Worm (Caenorhabditis elegans) whole organism, L1 larva: ENCODE measurements around the gene Y39G8B.10.
A peak's percentile ranks its signal among the peaks of the same experiment; 100 is the strongest.

Source experiments
- C16A3.4 ChIP-seq: fragments of 150-350 bp; optimal IDR thresholded peaks from 2 replicates; lab custom pipeline; 2014; ENCODE audit warnings: missing biosample characterization, missing genetic modification characterization
- Y116A8C.19 ChIP-seq: sonication (generic microtip); optimal IDR thresholded peaks from 2 replicates; lab custom pipeline; 2016; ENCODE audit warnings: missing compliant biosample characterization, missing genetic modification characterization, borderline replicate concordance
- aha-1 ChIP-seq: fragments of 150-350 bp; optimal IDR thresholded peaks from 2 replicates; lab custom pipeline; 2014; ENCODE audit warnings: missing biosample characterization, missing genetic modification characterization
- alr-1 ChIP-seq: fragments of 200-800 bp; sonication (Bioruptor generic); optimal IDR thresholded peaks from 2 replicates; lab custom pipeline; 2018; ENCODE audit warnings: borderline replicate concordance, mild to moderate bottlenecking, missing genetic modification characterization, missing compliant biosample characterization
- ceh-63 ChIP-seq: fragments of 200-800 bp; sonication (Bioruptor generic); optimal IDR thresholded peaks from 2 replicates; lab custom pipeline; 2018; ENCODE audit warnings: mild to moderate bottlenecking, missing genetic modification characterization, missing compliant biosample characterization
- ceh-8 ChIP-seq: fragments of 200-800 bp; sonication (Bioruptor generic); optimal IDR thresholded peaks from 2 replicates; lab custom pipeline; 2018; ENCODE audit warnings: mild to moderate bottlenecking, missing genetic modification characterization, moderate library complexity, missing compliant biosample characterization
- ceh-90 ChIP-seq: sonication (generic microtip); optimal IDR thresholded peaks from 2 replicates; lab custom pipeline; 2016; ENCODE audit warnings: missing genetic modification characterization, missing compliant biosample characterization
- ces-1 ChIP-seq: fragments of 150-350 bp; optimal IDR thresholded peaks from 2 replicates; lab custom pipeline; 2014; ENCODE audit warnings: missing biosample characterization, missing genetic modification reagents, missing genetic modification characterization
- dsc-1 ChIP-seq: sonication (generic microtip); optimal IDR thresholded peaks from 2 replicates; lab custom pipeline; 2016; ENCODE audit warnings: mild to moderate bottlenecking, missing genetic modification characterization, missing compliant biosample characterization
- efl-1 ChIP-seq, 4 experiments: fragments of 150-350 bp; optimal IDR thresholded peaks in 3 of 4; peaks in 1 of 4; 1 replicate in 1 of 4; 2 replicates in 3 of 4; lab custom pipeline; 2014; ENCODE audit warnings: missing biosample characterization in 2 of 4, missing genetic modification characterization in 2 of 4, missing genetic modification reagents in 2 of 4
- efl-3 ChIP-seq: fragments of 200-800 bp; sonication (Bioruptor generic); optimal IDR thresholded peaks from 2 replicates; lab custom pipeline; 2018; ENCODE audit warnings: mild to moderate bottlenecking, missing genetic modification characterization, missing compliant biosample characterization
- egl-13 ChIP-seq: sonication (generic microtip); optimal IDR thresholded peaks from 2 replicates; lab custom pipeline; 2016; ENCODE audit warnings: missing genotype, missing genetic modification reagents, missing genetic modification characterization, missing compliant biosample characterization
- ets-5 ChIP-seq: fragments of 200-800 bp; sonication (Bioruptor generic); IDR thresholded peaks from 2 replicates; pipeline ENCODE4 v1.3.6; 2022; ENCODE audit warnings: missing genetic modification characterization, missing compliant biosample characterization
- fkh-4 ChIP-seq: sonication (generic microtip); optimal IDR thresholded peaks from 2 replicates; lab custom pipeline; 2016; ENCODE audit warnings: missing compliant biosample characterization, missing genetic modification characterization, borderline replicate concordance
- fos-1 ChIP-seq: fragments of 150-350 bp; optimal IDR thresholded peaks from 2 replicates; lab custom pipeline; 2014; ENCODE audit warnings: missing biosample characterization, missing genetic modification characterization
- grh-1 ChIP-seq: fragments of 200-800 bp; sonication (Bioruptor generic); IDR thresholded peaks from 2 replicates; pipeline ENCODE4 v1.3.6; 2022; ENCODE audit warnings: missing genetic modification reagents, missing genetic modification characterization, missing compliant biosample characterization
- hlh-17 ChIP-seq: fragments of 200-800 bp; sonication (Bioruptor generic); optimal IDR thresholded peaks from 2 replicates; lab custom pipeline; 2018; ENCODE audit warnings: missing genetic modification characterization, mild to moderate bottlenecking, missing compliant biosample characterization, moderate library complexity, borderline replicate concordance
- isw-1 ChIP-seq: fragments of 200-800 bp; sonication (Bioruptor generic); IDR thresholded peaks from 2 replicates; pipeline ENCODE4 v1.3.6; 2022; ENCODE audit warnings: missing genetic modification characterization, missing compliant biosample characterization
- lin-14 ChIP-seq: fragments of 200-800 bp; sonication (Bioruptor generic); optimal IDR thresholded peaks from 2 replicates; lab custom pipeline; 2018; ENCODE audit warnings: mild to moderate bottlenecking, missing genetic modification characterization, moderate library complexity, missing compliant biosample characterization
- lin-15B ChIP-seq: fragments of 150-350 bp; sonication (generic microtip); optimal IDR thresholded peaks from 3 replicates; lab custom pipeline; 2014; ENCODE audit warnings: missing biosample characterization, missing genetic modification characterization
- lin-35 ChIP-seq, 2 experiments: fragments of 150-350 bp; optimal IDR thresholded peaks; 2 replicates each; lab custom pipeline; 2014; ENCODE audit warnings: missing biosample characterization in 2 of 2, missing genetic modification characterization in 2 of 2, missing genetic modification reagents in 2 of 2
- lsy-2 ChIP-seq, 2 experiments: fragments of 150-350 bp; optimal IDR thresholded peaks; 2 replicates each; lab custom pipeline; 2014; ENCODE audit warnings: missing biosample characterization in 2 of 2, missing genetic modification characterization in 2 of 2
- mab-9 ChIP-seq: fragments of 200-800 bp; sonication (Bioruptor generic); IDR thresholded peaks from 2 replicates; pipeline ENCODE4 v1.3.6; 2022; ENCODE audit warnings: missing genetic modification reagents, missing genetic modification characterization, missing compliant biosample characterization
- mdl-1 ChIP-seq, 2 experiments: fragments of 150-350 bp; optimal IDR thresholded peaks; 2 replicates each; lab custom pipeline; 2014 to 2017; ENCODE audit warnings: missing biosample characterization in 2 of 2, missing genetic modification characterization in 2 of 2, inconsistent platforms in 1 of 2
- mef-2 ChIP-seq: fragments of 150-350 bp; optimal IDR thresholded peaks from 2 replicates; lab custom pipeline; 2014; ENCODE audit warnings: missing biosample characterization, missing genetic modification characterization
- mep-1 ChIP-seq: fragments of 150-350 bp; optimal IDR thresholded peaks from 2 replicates; lab custom pipeline; 2014; ENCODE audit warnings: missing biosample characterization, missing genetic modification characterization
- nhr-11 ChIP-seq: fragments of 150-350 bp; optimal IDR thresholded peaks from 2 replicates; lab custom pipeline; 2014; ENCODE audit warnings: missing biosample characterization, missing genetic modification characterization
- nhr-12 ChIP-seq: sonication (generic microtip); optimal IDR thresholded peaks from 2 replicates; lab custom pipeline; 2017; ENCODE audit warnings: missing biosample characterization, missing genetic modification characterization
- nhr-19 ChIP-seq: fragments of 200-800 bp; sonication (Bioruptor generic); conservative IDR thresholded peaks from 2 replicates; pipeline ENCODE4 v1.3.6; 2022; ENCODE audit warnings: missing genetic modification characterization, missing compliant biosample characterization
- nhr-237 ChIP-seq: fragments of 150-350 bp; optimal IDR thresholded peaks from 2 replicates; lab custom pipeline; 2014; ENCODE audit warnings: missing biosample characterization, missing genetic modification characterization
- nhr-76 ChIP-seq: sonication (generic microtip); optimal IDR thresholded peaks from 2 replicates; lab custom pipeline; 2017; ENCODE audit warnings: missing biosample characterization, missing genetic modification characterization
- nhr-77 ChIP-seq: fragments of 150-350 bp; optimal IDR thresholded peaks from 2 replicates; lab custom pipeline; 2014; ENCODE audit warnings: missing biosample characterization, missing genetic modification characterization
- nhr-84 ChIP-seq: sonication (generic microtip); optimal IDR thresholded peaks from 2 replicates; lab custom pipeline; 2017; ENCODE audit warnings: missing biosample characterization, missing genetic modification characterization
- nhr-85 ChIP-seq: sonication (generic microtip); peaks from one replicate; lab custom pipeline; 2016; ENCODE audit warnings: missing genetic modification characterization, inconsistent platforms, missing compliant biosample characterization
- pax-3 ChIP-seq: fragments of 200-800 bp; sonication (Bioruptor generic); optimal IDR thresholded peaks from 2 replicates; lab custom pipeline; 2018; ENCODE audit warnings: mild to moderate bottlenecking, missing genetic modification characterization, moderate library complexity, missing compliant biosample characterization
- pqm-1 ChIP-seq: sonication (generic microtip); optimal IDR thresholded peaks from 3 replicates; lab custom pipeline; 2017; ENCODE audit warnings: missing biosample characterization, missing genetic modification characterization
- rnt-1 ChIP-seq: sonication (generic microtip); optimal IDR thresholded peaks from 2 replicates; lab custom pipeline; 2016; ENCODE audit warnings: mild to moderate bottlenecking, missing genetic modification characterization, moderate library complexity, missing compliant biosample characterization
- skn-1 ChIP-seq: fragments of 150-350 bp; optimal IDR thresholded peaks from 2 replicates; lab custom pipeline; 2014; ENCODE audit warnings: missing biosample characterization, missing genetic modification characterization
- sox-4 ChIP-seq: sonication (generic microtip); optimal IDR thresholded peaks from 2 replicates; lab custom pipeline; 2016; ENCODE audit warnings: missing genetic modification characterization, missing compliant biosample characterization
- sptf-1 ChIP-seq: fragments of 150-350 bp; optimal IDR thresholded peaks from 2 replicates; lab custom pipeline; 2014; ENCODE audit warnings: missing biosample characterization, missing genetic modification characterization
- swsn-7 ChIP-seq: sonication (generic microtip); optimal IDR thresholded peaks from 2 replicates; lab custom pipeline; 2016; ENCODE audit warnings: missing genetic modification characterization, missing compliant biosample characterization
- tbx-2 ChIP-seq: sonication (generic microtip); optimal IDR thresholded peaks from 2 replicates; lab custom pipeline; 2016; ENCODE audit warnings: missing genetic modification characterization, missing compliant biosample characterization
- unc-130 ChIP-seq: fragments of 150-350 bp; optimal IDR thresholded peaks from 2 replicates; lab custom pipeline; 2017; ENCODE audit warnings: missing biosample characterization, missing genetic modification characterization, inconsistent platforms
- unc-86 ChIP-seq: sonication (generic microtip); optimal IDR thresholded peaks from 2 replicates; lab custom pipeline; 2016; ENCODE audit warnings: missing genetic modification characterization, missing compliant biosample characterization
- unc-98 ChIP-seq: fragments of 200-800 bp; sonication (Bioruptor generic); IDR thresholded peaks from 2 replicates; pipeline ENCODE4 v1.3.6; 2022; ENCODE audit warnings: missing genetic modification characterization, missing compliant biosample characterization
- vab-15 ChIP-seq: sonication (generic microtip); optimal IDR thresholded peaks from 2 replicates; lab custom pipeline; 2017; ENCODE audit warnings: missing genotype, mild to moderate bottlenecking, missing genetic modification characterization, missing compliant biosample characterization
- xbp-1 ChIP-seq: sonication (generic microtip); optimal IDR thresholded peaks from 2 replicates; lab custom pipeline; 2016; ENCODE audit warnings: missing genetic modification characterization, missing compliant biosample characterization
- zag-1 ChIP-seq: fragments of 150-350 bp; optimal IDR thresholded peaks from 2 replicates; lab custom pipeline; 2014; ENCODE audit warnings: missing biosample characterization, missing genetic modification characterization
- zip-4 ChIP-seq: fragments of 200-800 bp; sonication (Bioruptor generic); optimal IDR thresholded peaks from 2 replicates; lab custom pipeline; 2018; ENCODE audit warnings: mild to moderate bottlenecking, missing genetic modification characterization, moderate library complexity, missing compliant biosample characterization
- ztf-11 ChIP-seq, 2 experiments: sonication (generic microtip); optimal IDR thresholded peaks; 2 replicates each; lab custom pipeline; 2016 to 2017; ENCODE audit warnings: missing genetic modification characterization in 2 of 2, missing biosample characterization in 1 of 2, missing compliant biosample characterization in 1 of 2

Gene Y39G8B.10

ce11 chrII:13977701-13978100 is 5.2 kb downstream of the Y39G8B.10 start:
- TF ChIP-seq nhr-85 (peak; percentile 27), aha-1 (tag; lab: Kevin White, UChicago) (no peak)

- TF ChIP-seq mab-9 (GFP tag; lab: Robert Waterston, UW) (peak; percentile 61; the same call in 1 of the 2 replicates), dsc-1 (tag; lab: Kevin White, UChicago) (peak; percentile 67), fos-1 (tag; lab: Kevin White, UChicago) (peak; percentile 70), C16A3.4 (peak; percentile 89), nhr-76 (tag; lab: Kevin White, UChicago) (no peak), tbx-2 (peak; percentile 77), unc-98 (GFP tag; lab: Robert Waterston, UW) (peak; percentile 23; the same call in 1 of the 2 replicates), alr-1 (no peak), hlh-17 (no peak), unc-86 (tag; lab: Kevin White, UChicago) (peak; percentile 77), ztf-11 (tag; optimal IDR thresholded peaks at IDR 0.05; lab: Kevin White, UChicago) (peak in 1 of 2 experiments; percentile 61), egl-13 (tag; lab: Kevin White, UChicago) (peak; percentile 58), nhr-84 (tag; lab: Kevin White, UChicago) (no peak), efl-3 (GFP tag; lab: Kevin White, UChicago) (no peak), zip-4 (peak; percentile 23), swsn-7 (tag; lab: Kevin White, UChicago) (peak; percentile 75), ces-1 (GFP tag; lab: Kevin White, UChicago) (no peak), ets-5 (GFP tag; lab: Robert Waterston, UW) (no peak), unc-130 (tag; lab: Kevin White, UChicago) (peak; percentile 71), lin-35 (GFP tag; optimal IDR thresholded peaks at IDR 0.05; lab: Kevin White, UChicago) (peak; percentile 90 to 92), lin-15B (peak; percentile 96), aha-1 (tag; lab: Kevin White, UChicago) (peak; percentile 59), lin-14 (peak; percentile 88), nhr-11 (tag; lab: Kevin White, UChicago) (no peak), nhr-85 (peak; percentile 83), lsy-2 (tag; optimal IDR thresholded peaks at IDR 0.05; lab: Kevin White, UChicago) (peak; percentile 90 to 92), nhr-77 (tag; lab: Kevin White, UChicago) (peak; percentile 93), zag-1 (tag; lab: Kevin White, UChicago) (no peak), vab-15 (tag; lab: Kevin White, UChicago) (no peak), mdl-1 (tag; optimal IDR thresholded peaks at IDR 0.05; lab: Kevin White, UChicago) (peak in 1 of 2 experiments; percentile 80), mep-1 (tag; lab: Kevin White, UChicago) (peak; percentile 92), nhr-12 (tag; lab: Kevin White, UChicago) (no peak), isw-1 (GFP tag; lab: Robert Waterston, UW) (peak; percentile 80), Y116A8C.19 (tag; lab: Kevin White, UChicago) (no peak), grh-1 (GFP tag; lab: Robert Waterston, UW) (peak; percentile 70), efl-1 (optimal IDR thresholded peaks at IDR 0.05; lab: Kevin White, UChicago) (peak; percentile 89 to 91), efl-1 (GFP tag; optimal IDR thresholded peaks at IDR 0.05 in 1 of 2; lab: Kevin White, UChicago) (peak; percentile 86 to 98), nhr-19 (peak; percentile 83), pax-3 (tag; lab: Kevin White, UChicago) (peak; percentile 57), ceh-63 (GFP tag; lab: Kevin White, UChicago) (no peak), nhr-237 (tag; lab: Kevin White, UChicago) (peak; percentile 51), skn-1 (peak; percentile 86), rnt-1 (peak; percentile 90), sptf-1 (tag; lab: Kevin White, UChicago) (no peak), xbp-1 (tag; lab: Kevin White, UChicago) (peak; percentile 69), pqm-1 (tag; lab: Kevin White, UChicago) (no peak), mef-2 (tag; lab: Kevin White, UChicago) (no peak), ceh-8 (GFP tag; lab: Kevin White, UChicago) (no peak), ceh-90 (tag; lab: Kevin White, UChicago) (no peak), fkh-4 (no peak), sox-4 (tag; lab: Kevin White, UChicago) (no peak)
These were observed 6.8 kb downstream of the Y39G8B.10 start, which contains the start of gene Y39G8B.2 for ce11 chrII:13976161-13976560. TSS of gene Y39G8B.2 (minus strand) at chrII:13976221.
